Worm (Caenorhabditis elegans) whole organism, L2 larva: Measurements from ENCODE around the gene F01F1.3.

Experiments
- C34F6.9 ChIP-seq: fragments of 150-350 bp; optimal IDR thresholded peaks from 2 replicates; lab custom pipeline; 2014; ENCODE audit warnings: missing biosample characterization, missing genetic modification characterization
- F13H6.1 ChIP-seq: sonication (generic microtip); optimal IDR thresholded peaks from 2 replicates; lab custom pipeline; 2016; ENCODE audit warnings: missing genetic modification characterization, missing compliant biosample characterization
- R02D3.7 ChIP-seq: fragments of 150-350 bp; optimal IDR thresholded peaks from 2 replicates; lab custom pipeline; 2014; ENCODE audit warnings: missing biosample characterization, missing genetic modification characterization
- Y55F3AM.14 ChIP-seq: fragments of 200-800 bp; sonication (Bioruptor generic); optimal IDR thresholded peaks from 2 replicates; lab custom pipeline; 2018; ENCODE audit warnings: mild to moderate bottlenecking, missing genetic modification characterization, missing compliant biosample characterization
- alr-1 ChIP-seq: fragments of 150-350 bp; optimal IDR thresholded peaks from 2 replicates; lab custom pipeline; 2014; ENCODE audit warnings: missing biosample characterization, missing genetic modification characterization
- aly-2 ChIP-seq: fragments of 150-350 bp; optimal IDR thresholded peaks from 2 replicates; lab custom pipeline; 2014; ENCODE audit warnings: missing biosample characterization, missing genetic modification characterization
- ama-1 ChIP-seq: fragments of 150-350 bp; optimal IDR thresholded peaks from 2 replicates; lab custom pipeline; 2018; ENCODE audit warnings: inconsistent platforms
- blmp-1 ChIP-seq: sonication (generic microtip); optimal IDR thresholded peaks from 2 replicates; lab custom pipeline; 2017; ENCODE audit warnings: missing genetic modification characterization, mild to moderate bottlenecking, missing compliant biosample characterization, antibody characterized with exemption, moderate library complexity; ENCODE audit not compliant: insufficient read depth
- ceh-16 ChIP-seq: fragments of 150-350 bp; optimal IDR thresholded peaks from 2 replicates; lab custom pipeline; 2014; ENCODE audit warnings: missing biosample characterization, missing genetic modification characterization
- crh-2 ChIP-seq: sonication (generic microtip); optimal IDR thresholded peaks from 2 replicates; lab custom pipeline; 2017; ENCODE audit warnings: missing biosample characterization, missing genetic modification characterization
- egl-27 ChIP-seq: sonication (generic microtip); optimal IDR thresholded peaks from 3 replicates; lab custom pipeline; 2017; ENCODE audit warnings: missing biosample characterization, missing genetic modification reagents, missing genetic modification characterization
- elt-3 ChIP-seq: sonication (generic microtip); optimal IDR thresholded peaks from 2 replicates; lab custom pipeline; 2017; ENCODE audit warnings: missing biosample characterization, missing genetic modification characterization
- fos-1 ChIP-seq: fragments of 150-350 bp; optimal IDR thresholded peaks from 2 replicates; lab custom pipeline; 2014; ENCODE audit warnings: missing biosample characterization, missing genetic modification characterization
- gmeb-1 ChIP-seq: fragments of 150-350 bp; optimal IDR thresholded peaks from 2 replicates; lab custom pipeline; 2014; ENCODE audit warnings: missing biosample characterization, missing genetic modification characterization
- lin-13 ChIP-seq: fragments of 150-350 bp; optimal IDR thresholded peaks from 2 replicates; lab custom pipeline; 2014; ENCODE audit warnings: missing biosample characterization, missing genetic modification reagents, missing genetic modification characterization
- lin-39 ChIP-seq: fragments of 150-350 bp; optimal IDR thresholded peaks from 2 replicates; lab custom pipeline; 2014; ENCODE audit warnings: missing biosample characterization, missing genetic modification reagents, missing genetic modification characterization
- lsy-2 ChIP-seq, 2 experiments: fragments of 150-350 bp in 1 of 2; sonication (generic microtip) in 1 of 2; optimal IDR thresholded peaks; 2 replicates each; lab custom pipeline; 2014 to 2017; ENCODE audit warnings: missing biosample characterization in 2 of 2, missing genetic modification characterization in 2 of 2
- mab-5 ChIP-seq: fragments of 150-350 bp; optimal IDR thresholded peaks from 2 replicates; lab custom pipeline; 2014; ENCODE audit warnings: missing biosample characterization, missing genetic modification characterization
- mbf-1 ChIP-seq: sonication (generic microtip); optimal IDR thresholded peaks from 2 replicates; lab custom pipeline; 2017; ENCODE audit warnings: missing biosample characterization, missing genetic modification characterization
- mdl-1 ChIP-seq, 2 experiments: fragments of 150-350 bp in 1 of 2; sonication (generic microtip) in 1 of 2; optimal IDR thresholded peaks; 2 replicates each; lab custom pipeline; 2017; ENCODE audit warnings: missing biosample characterization in 2 of 2, missing genetic modification characterization in 2 of 2
- nhr-11 ChIP-seq: fragments of 150-350 bp; optimal IDR thresholded peaks from 2 replicates; lab custom pipeline; 2014; ENCODE audit warnings: missing biosample characterization, missing genetic modification characterization
- nhr-21 ChIP-seq: fragments of 150-350 bp; optimal IDR thresholded peaks from 2 replicates; lab custom pipeline; 2014; ENCODE audit warnings: missing biosample characterization, missing genetic modification characterization
- nhr-25 ChIP-seq: fragments of 150-350 bp; sonication (generic microtip); optimal IDR thresholded peaks from 3 replicates; lab custom pipeline; 2014; ENCODE audit warnings: missing biosample characterization, missing genetic modification characterization
- nhr-6 ChIP-seq: fragments of 150-350 bp; optimal IDR thresholded peaks from 2 replicates; lab custom pipeline; 2014; ENCODE audit warnings: missing biosample characterization, missing genetic modification characterization
- nhr-77 ChIP-seq: fragments of 150-350 bp; optimal IDR thresholded peaks from 2 replicates; lab custom pipeline; 2014; ENCODE audit warnings: missing biosample characterization, missing genetic modification characterization
- peb-1 ChIP-seq: fragments of 150-350 bp; optimal IDR thresholded peaks from 2 replicates; lab custom pipeline; 2014; ENCODE audit warnings: missing biosample characterization, missing genetic modification characterization
- sem-4 ChIP-seq: fragments of 150-350 bp; optimal IDR thresholded peaks from 2 replicates; lab custom pipeline; 2014; ENCODE audit warnings: missing biosample characterization, missing genetic modification reagents, missing genetic modification characterization
- skn-1 ChIP-seq: sonication (generic microtip); optimal IDR thresholded peaks from 2 replicates; lab custom pipeline; 2017; ENCODE audit warnings: missing biosample characterization, missing genetic modification characterization
- sma-3 ChIP-seq: sonication (generic microtip); optimal IDR thresholded peaks from 2 replicates; lab custom pipeline; 2016; ENCODE audit warnings: missing genetic modification reagents, missing genetic modification characterization, missing compliant biosample characterization
- sma-9 ChIP-seq, 2 experiments: fragments of 150-350 bp in 1 of 2; sonication (generic microtip) in 1 of 2; optimal IDR thresholded peaks; 2 replicates each; lab custom pipeline; 2014 to 2016; ENCODE audit warnings: missing genetic modification characterization in 2 of 2, mild to moderate bottlenecking in 1 of 2, missing biosample characterization in 1 of 2, missing compliant biosample characterization in 1 of 2, missing genetic modification reagents in 1 of 2, moderate library complexity in 1 of 2
- unc-39 ChIP-seq: fragments of 150-350 bp; optimal IDR thresholded peaks from 2 replicates; lab custom pipeline; 2014; ENCODE audit warnings: missing biosample characterization, missing genetic modification characterization
- unc-55 ChIP-seq: fragments of 150-350 bp; sonication (generic microtip); optimal IDR thresholded peaks from 3 replicates; lab custom pipeline; 2014; ENCODE audit warnings: missing biosample characterization, missing genetic modification reagents, missing genetic modification characterization
- unc-62 ChIP-seq: fragments of 150-350 bp; optimal IDR thresholded peaks from 2 replicates; lab custom pipeline; 2014; ENCODE audit warnings: missing biosample characterization, missing genetic modification reagents, missing genetic modification characterization
- zag-1 ChIP-seq: fragments of 150-350 bp; optimal IDR thresholded peaks from 2 replicates; lab custom pipeline; 2014; ENCODE audit warnings: missing biosample characterization, missing genetic modification characterization
- ztf-1 ChIP-seq: fragments of 200-800 bp; sonication (Bioruptor generic); conservative IDR thresholded peaks from 2 replicates; pipeline ENCODE4 v1.3.6; 2022; ENCODE audit warnings: missing genetic modification characterization, missing compliant biosample characterization
- ztf-11 ChIP-seq: sonication (generic microtip); optimal IDR thresholded peaks from 2 replicates; lab custom pipeline; 2017; ENCODE audit warnings: missing biosample characterization, missing genetic modification characterization
- ztf-4 ChIP-seq: fragments of 150-350 bp; optimal IDR thresholded peaks from 2 replicates; lab custom pipeline; 2014; ENCODE audit warnings: missing biosample characterization, missing genetic modification characterization

Gene F01F1.3

DNA sequence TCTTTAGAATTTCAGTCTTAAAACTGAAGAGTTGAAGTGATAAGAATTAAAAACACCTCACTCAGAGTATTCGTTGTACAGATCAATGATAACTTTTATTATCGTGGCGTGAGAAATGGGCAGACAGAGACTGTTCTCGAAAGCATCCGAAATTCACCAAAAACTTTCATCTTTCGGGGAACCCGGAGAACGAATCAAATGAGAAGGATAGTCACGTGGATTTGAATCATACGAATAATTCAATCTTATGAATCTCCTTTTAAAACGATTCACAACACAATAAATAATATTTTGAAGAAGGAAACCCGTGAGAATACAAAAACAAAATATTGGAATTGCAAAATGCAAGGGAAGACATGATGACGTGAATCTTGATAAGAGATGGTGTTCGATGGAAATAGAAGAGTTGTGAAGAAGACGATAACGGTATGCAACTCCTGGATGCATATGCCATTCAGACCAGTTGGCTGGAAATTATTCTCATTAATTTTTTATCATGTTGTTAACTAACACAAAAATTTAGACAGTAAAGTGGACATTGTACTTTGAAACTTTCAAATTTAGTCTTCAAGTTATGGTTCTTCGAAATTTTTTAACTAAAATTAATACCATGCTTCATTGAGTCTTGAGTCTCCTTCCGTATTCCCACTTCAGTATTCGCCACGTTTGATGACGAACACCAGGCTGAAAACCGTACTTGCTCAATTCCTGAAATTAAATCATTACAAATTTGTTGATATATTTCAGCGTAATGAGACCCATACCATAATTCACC is 5.3 kb downstream of the F01F1.3 start:
- TF ChIP-seq ama-1 (lab: Kevin White, UChicago) (no peak), ztf-1 (GFP tag; lab: Robert Waterston, UW) (no peak), peb-1 (tag; lab: Kevin White, UChicago) (no peak), nhr-77 (no peak), lsy-2 (tag; optimal IDR thresholded peaks at IDR 0.05; lab: Kevin White, UChicago) (peak in 1 of 2 experiments; percentile 21), elt-3 (tag; lab: Kevin White, UChicago) (no peak), gmeb-1 (tag; lab: Kevin White, UChicago) (peak; percentile 21), sma-3 (GFP tag; lab: Kevin White, UChicago) (peak; percentile 35), nhr-21 (tag; lab: Kevin White, UChicago) (peak; percentile 52), ztf-11 (tag; lab: Kevin White, UChicago) (no peak), blmp-1 (tag; lab: Kevin White, UChicago) (no peak), F13H6.1 (tag; lab: Kevin White, UChicago) (no peak), R02D3.7 (tag; lab: Kevin White, UChicago) (no peak), fos-1 (tag; lab: Kevin White, UChicago) (no peak), zag-1 (no peak), crh-2 (tag; lab: Kevin White, UChicago) (peak; percentile 42), aly-2 (tag; lab: Kevin White, UChicago) (no peak), nhr-11 (tag; lab: Kevin White, UChicago) (no peak), mdl-1 (tag; optimal IDR thresholded peaks at IDR 0.05; lab: Kevin White, UChicago) (peak in 1 of 2 experiments; percentile 5)

DNA sequence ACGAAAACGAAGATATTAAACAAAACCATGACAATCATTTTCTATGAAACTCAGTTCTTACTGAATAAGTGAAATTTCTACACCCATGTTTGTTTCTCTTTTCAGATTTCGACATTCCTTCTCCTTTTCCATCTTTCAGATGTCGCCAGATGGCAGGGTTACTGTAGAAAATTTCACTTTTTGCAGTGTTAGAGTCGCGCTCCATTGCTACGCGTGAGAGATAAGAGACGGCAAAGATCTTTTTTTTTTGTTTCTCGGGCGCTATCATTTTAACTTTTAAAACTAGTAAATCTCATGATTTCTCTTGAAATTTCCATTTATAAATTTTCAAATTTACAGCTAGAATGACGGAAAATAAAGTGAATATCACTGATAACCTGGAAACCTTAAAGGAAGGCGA is 6.5 kb downstream of the F01F1.3 start, which contains the start of the genes mig-21 and F01F1.2:
Gene mig-21, minus strand, starts transcription at position 166 of the 400 bp plus-strand sequence.
Gene F01F1.2, plus strand, starts transcription at position 340 of the 400 bp plus-strand sequence.
- TF ChIP-seq lsy-2 (tag; optimal IDR thresholded peaks at IDR 0.05; lab: Kevin White, UChicago) (peak in 1 of 2 experiments; percentile 76), ztf-4 (tag; lab: Kevin White, UChicago) (no peak), C34F6.9 (tag; lab: Kevin White, UChicago) (peak; percentile 18), nhr-25 (tag; lab: Kevin White, UChicago) (peak; percentile 8), alr-1 (tag; lab: Kevin White, UChicago) (no peak), F13H6.1 (tag; lab: Kevin White, UChicago) (no peak), skn-1 (tag; lab: Kevin White, UChicago) (no peak), unc-55 (GFP tag; lab: Kevin White, UChicago) (peak; percentile 15), peb-1 (tag; lab: Kevin White, UChicago) (no peak), blmp-1 (tag; lab: Kevin White, UChicago) (peak; percentile 52), mab-5 (no peak), crh-2 (tag; lab: Kevin White, UChicago) (no peak)

DNA sequence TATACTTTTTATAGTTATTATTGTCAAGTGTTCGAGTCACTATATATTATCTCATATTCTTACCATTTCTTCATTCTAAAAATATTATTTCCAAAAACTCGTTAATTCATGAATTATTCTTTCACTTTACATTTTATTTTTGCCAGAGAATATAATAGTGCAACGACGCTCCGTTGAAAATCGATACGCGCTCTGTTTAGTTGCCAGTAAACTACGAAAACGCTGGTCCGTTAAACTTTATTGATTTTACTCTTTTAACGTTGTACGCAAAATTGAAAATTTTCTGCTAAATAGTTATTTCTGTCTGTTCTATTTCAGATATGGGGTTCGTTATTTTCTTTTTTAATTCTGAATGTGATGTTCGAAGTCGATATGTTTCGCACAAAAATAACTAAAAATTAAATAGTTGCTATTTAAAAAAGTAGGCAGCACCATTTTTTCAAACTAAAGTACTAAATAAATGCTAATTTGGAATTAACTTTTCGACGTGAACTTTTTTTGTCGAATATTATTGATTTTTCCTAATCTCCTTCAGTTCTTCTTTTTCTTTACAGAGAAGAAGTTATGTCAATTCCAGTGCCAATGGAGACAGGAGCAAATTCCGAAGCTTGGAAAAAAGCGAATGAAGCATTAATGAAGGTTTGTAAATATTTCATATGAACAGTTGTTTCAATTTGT is 7.7 kb downstream of the F01F1.3 start, which contains the start of gene hpo-10:
Gene hpo-10, plus strand, starts transcription at position 199 of the 678 bp plus-strand sequence.
- TF ChIP-seq nhr-25 (tag; lab: Kevin White, UChicago) (peak; percentile 17), zag-1 (no peak), mdl-1 (tag; optimal IDR thresholded peaks at IDR 0.05; lab: Kevin White, UChicago) (no peak), lsy-2 (tag; optimal IDR thresholded peaks at IDR 0.05; lab: Kevin White, UChicago) (peak; percentile 9 to 57), sma-9 (GFP tag; optimal IDR thresholded peaks at IDR 0.05; lab: Kevin White, UChicago) (no peak), sma-9 (tag; optimal IDR thresholded peaks at IDR 0.05; lab: Kevin White, UChicago) (no peak), lin-13 (GFP tag; lab: Kevin White, UChicago) (peak; percentile 41), unc-55 (GFP tag; lab: Kevin White, UChicago) (peak; percentile 55), C34F6.9 (tag; lab: Kevin White, UChicago) (peak; percentile 56), unc-62 (GFP tag; lab: Kevin White, UChicago) (no peak), gmeb-1 (tag; lab: Kevin White, UChicago) (peak; percentile 1), crh-2 (tag; lab: Kevin White, UChicago) (peak; percentile 52)

DNA sequence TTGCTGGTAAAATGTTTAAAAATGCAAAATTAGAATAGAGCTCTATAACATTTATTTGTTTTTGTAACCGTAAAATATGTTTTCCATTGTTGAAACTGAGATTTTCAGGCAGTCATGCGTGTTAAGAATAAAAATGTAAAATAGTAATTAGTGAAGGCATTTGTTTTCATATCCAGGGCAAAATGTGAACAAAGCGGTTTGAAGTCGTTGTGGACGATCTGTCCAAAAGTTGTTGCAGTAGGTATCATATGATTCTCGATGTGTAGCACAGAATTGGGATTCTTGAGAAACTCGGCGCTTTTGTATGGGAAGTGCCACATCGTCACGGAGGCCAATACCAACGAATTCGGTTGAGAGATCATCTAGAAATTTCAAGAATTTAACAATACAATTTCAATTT is 10.5 kb downstream of the F01F1.3 start:
- TF ChIP-seq nhr-77: no peak
- TF ChIP-seq sma-3 (GFP tag; lab: Kevin White, UChicago): no peak
- no peak for TF ChIP-seq zag-1
- no peak for TF ChIP-seq ztf-1 (GFP tag; lab: Robert Waterston, UW)
- TF ChIP-seq sem-4 (tag; lab: Kevin White, UChicago): no peak
- TF ChIP-seq ceh-16: no peak
- TF ChIP-seq gmeb-1 (tag; lab: Kevin White, UChicago): no peak
- TF ChIP-seq lin-39 (tag; lab: Kevin White, UChicago): no peak
- TF ChIP-seq nhr-6 (tag; lab: Kevin White, UChicago): no peak
- TF ChIP-seq aly-2 (tag; lab: Kevin White, UChicago): no peak
- no peak for TF ChIP-seq F13H6.1 (tag; lab: Kevin White, UChicago)
- TF ChIP-seq ztf-4 (tag; lab: Kevin White, UChicago): no peak
- TF ChIP-seq C34F6.9 (tag; lab: Kevin White, UChicago): no peak
- TF ChIP-seq skn-1 (tag; lab: Kevin White, UChicago): no peak
- no peak for TF ChIP-seq egl-27 (tag; lab: Kevin White, UChicago)
- TF ChIP-seq nhr-11 (tag; lab: Kevin White, UChicago): no peak
- TF ChIP-seq unc-39 (tag; lab: Kevin White, UChicago): no peak
- TF ChIP-seq blmp-1 (tag; lab: Kevin White, UChicago): no peak
- TF ChIP-seq Y55F3AM.14: no peak
- no peak for TF ChIP-seq mbf-1 (tag; lab: Kevin White, UChicago)
